Worm (Caenorhabditis elegans): ENCODE data around the gene W06A7.4.
A peak's percentile ranks its signal among the peaks of the same experiment; 100 is the strongest.
"Not testable (repeated sequence)": the region's sequence is repeated elsewhere in the genome, so short reads cannot be mapped to it uniquely, and the experiment has no call there.

Gene W06A7.4

ce11 chrV:14800402-14800801 is 23.8 kb upstream of the W06A7.4 start (continued):
- TF ChIP-seq che-1 (tag; optimal IDR thresholded peaks at IDR 0.05) = no peak

- TF ChIP-seq ref-2 (tag; optimal IDR thresholded peaks at IDR 0.05) = peak; percentile 27
- no peak for TF ChIP-seq F13H6.1 (tag; optimal IDR thresholded peaks at IDR 0.05)
- no peak for TF ChIP-seq lim-6 (tag; optimal IDR thresholded peaks at IDR 0.05)
- peak; percentile 18 for TF ChIP-seq ceh-31 (tag; optimal IDR thresholded peaks at IDR 0.05)
- TF ChIP-seq pax-1 (tag; optimal IDR thresholded peaks at IDR 0.05) = no peak
- peak; percentile 53 for TF ChIP-seq rnt-1 (tag; optimal IDR thresholded peaks at IDR 0.05)
- TF ChIP-seq nfya-1 (tag; optimal IDR thresholded peaks at IDR 0.05) = no peak
- no peak for TF ChIP-seq pros-1 (tag; optimal IDR thresholded peaks at IDR 0.05)
- no peak for TF ChIP-seq Y22D7AL.16 (tag; optimal IDR thresholded peaks at IDR 0.05)
- TF ChIP-seq ama-1 (optimal IDR thresholded peaks at IDR 0.05) = no peak
- TF ChIP-seq unc-55 (GFP tag; optimal IDR thresholded peaks at IDR 0.05) = peak; percentile 26
- TF ChIP-seq C08G9.2 (tag; optimal IDR thresholded peaks at IDR 0.05) = no peak
- no peak for TF ChIP-seq syd-9 (tag; optimal IDR thresholded peaks at IDR 0.05)
- peak; percentile 41 for TF ChIP-seq tbx-2 (tag; optimal IDR thresholded peaks at IDR 0.05)
- TF ChIP-seq ttx-3 (tag; optimal IDR thresholded peaks at IDR 0.05) = no peak
- TF ChIP-seq che-1 (tag; optimal IDR thresholded peaks at IDR 0.05) = no peak
- TF ChIP-seq lin-11 (tag; optimal IDR thresholded peaks at IDR 0.05) = no peak
- no peak for TF ChIP-seq dmd-4 (tag; optimal IDR thresholded peaks at IDR 0.05; ENCODE audit: borderline replicate concordance)
- no peak for TF ChIP-seq dve-1 (tag; optimal IDR thresholded peaks at IDR 0.05)
Measured at ce11 chrV:14806204-14806737, 18.0 kb upstream of the W06A7.4 start.

ce11 chrV:14813566-14813965 is 10.7 kb upstream of the W06A7.4 start:
- TF ChIP-seq unc-3 (GFP tag; conservative IDR thresholded peaks at IDR 0.05) (no peak), unc-3 (tag; optimal IDR thresholded peaks at IDR 0.05) (no peak), lin-11 (tag; optimal IDR thresholded peaks at IDR 0.05) (no peak), syd-9 (tag; optimal IDR thresholded peaks at IDR 0.05) (no peak), ceh-22 (tag; optimal IDR thresholded peaks at IDR 0.05) (no peak), ttx-3 (tag; optimal IDR thresholded peaks at IDR 0.05) (no peak), ceh-31 (tag; optimal IDR thresholded peaks at IDR 0.05) (no peak)

- no peak for TF ChIP-seq ceh-2 (tag; optimal IDR thresholded peaks at IDR 0.05)
- TF ChIP-seq pqm-1 (tag; optimal IDR thresholded peaks at IDR 0.05) = no peak
- TF ChIP-seq eyg-1 (tag; optimal IDR thresholded peaks at IDR 0.05) = no peak
- no peak for TF ChIP-seq syd-9 (tag; optimal IDR thresholded peaks at IDR 0.05)
- no peak for TF ChIP-seq elt-4 (tag; optimal IDR thresholded peaks at IDR 0.05)
- TF ChIP-seq nhr-11 (tag; optimal IDR thresholded peaks at IDR 0.05) = no peak
- no peak for TF ChIP-seq C08G9.2 (tag; optimal IDR thresholded peaks at IDR 0.05)
- no peak for TF ChIP-seq ceh-34 (tag; optimal IDR thresholded peaks at IDR 0.05)
- TF ChIP-seq ceh-45 (GFP tag; IDR thresholded peaks at IDR 0.05) = no peak
Measured at ce11 chrV:14815500-14815899, 8.7 kb upstream of the W06A7.4 start, which contains the start of gene rin-1. Gene rin-1, minus strand, starts transcription at chrV:14815600.

ce11 chrV:14820314-14820713 is 3.9 kb upstream of the W06A7.4 start:
- TF ChIP-seq unc-55 (GFP tag; optimal IDR thresholded peaks at IDR 0.05) = peak; percentile 24
- no peak for TF ChIP-seq nhr-11 (tag; optimal IDR thresholded peaks at IDR 0.05)
- TF ChIP-seq ceh-18 (tag; optimal IDR thresholded peaks at IDR 0.05) = peak; percentile 29

ce11 chrV:14821553-14821952 is 2.7 kb upstream of the W06A7.4 start, which contains the start of gene W06A7.2:
Gene W06A7.2, plus strand, starts transcription at chrV:14821853.
- no peak for TF ChIP-seq ceh-31 (tag; optimal IDR thresholded peaks at IDR 0.05)

ce11 chrV:14826952-14827351 is 2.7 kb downstream of the W06A7.4 start, which contains the start of gene nspa-8:
Gene nspa-8, minus strand, starts transcription at chrV:14827052.
- TF ChIP-seq gmeb-2 (tag; optimal IDR thresholded peaks at IDR 0.05); fkh-10 (GFP tag; optimal IDR thresholded peaks at IDR 0.05); ceh-31 (tag; optimal IDR thresholded peaks at IDR 0.05): not testable (repeated sequence)
